Fruit fly (Drosophila melanogaster) whole organism, prepupa: Measurements from ENCODE around the gene Pdss2.
A peak's percentile ranks its signal among the peaks of the same experiment; 100 is the strongest.

ENCODE experiments used
- Blimp-1 ChIP-seq: fragments of 200-800 bp; sonication (Bioruptor generic); optimal IDR thresholded peaks from 3 replicates; lab custom pipeline; 2017; ENCODE audit warnings: missing biosample characterization, missing genetic modification characterization, mild to moderate bottlenecking, moderate library complexity, missing genetic modification reagents
- CG10669 ChIP-seq: fragments of 200-800 bp; sonication (Bioruptor generic); optimal IDR thresholded peaks from 3 replicates; lab custom pipeline; 2018; ENCODE audit warnings: missing biosample characterization, mild to moderate bottlenecking, missing genetic modification characterization, moderate library complexity
- CG11294 ChIP-seq: fragments of 200-800 bp; sonication (Bioruptor generic); IDR thresholded peaks from 2 replicates; pipeline ENCODE4 v1.3.6; 2022; ENCODE audit warnings: missing biosample characterization, missing genetic modification characterization
- CG11762 ChIP-seq: fragments of 200-800 bp; sonication (Bioruptor generic); optimal IDR thresholded peaks from 3 replicates; lab custom pipeline; 2016; ENCODE audit warnings: missing biosample characterization, missing genetic modification characterization; ENCODE audit not compliant: insufficient read depth
- CG11902 ChIP-seq: fragments of 200-800 bp; sonication (Bioruptor generic); optimal IDR thresholded peaks from 3 replicates; lab custom pipeline; 2016; ENCODE audit warnings: missing biosample characterization, missing genetic modification characterization
- CG1621 ChIP-seq: fragments of 200-800 bp; sonication (Bioruptor generic); optimal IDR thresholded peaks from 3 replicates; lab custom pipeline; 2018; ENCODE audit warnings: missing biosample characterization, mild to moderate bottlenecking, missing genetic modification characterization
- CG16779 ChIP-seq: fragments of 200-800 bp; sonication (Bioruptor generic); optimal IDR thresholded peaks from 3 replicates; lab custom pipeline; 2017; ENCODE audit warnings: missing biosample characterization, mild to moderate bottlenecking, missing genetic modification characterization
- CG3032 ChIP-seq: fragments of 200-800 bp; optimal IDR thresholded peaks from 2 replicates; lab custom pipeline; 2019; ENCODE audit warnings: missing biosample characterization, mild to moderate bottlenecking, missing genetic modification characterization, moderate library complexity
- CG31627 ChIP-seq: fragments of 200-800 bp; sonication (Bioruptor generic); optimal IDR thresholded peaks from 3 replicates; lab custom pipeline; 2016; ENCODE audit warnings: missing biosample characterization, missing genetic modification characterization
- CG32006 ChIP-seq: fragments of 200-800 bp; sonication (Bioruptor generic); optimal IDR thresholded peaks from 3 replicates; lab custom pipeline; 2017; ENCODE audit warnings: missing biosample characterization, mild to moderate bottlenecking, missing genetic modification characterization
- CG3919 ChIP-seq: fragments of 200-800 bp; sonication (Bioruptor generic); optimal IDR thresholded peaks from 3 replicates; lab custom pipeline; 2016; ENCODE audit warnings: missing biosample characterization, missing genetic modification characterization
- CG4318 ChIP-seq: fragments of 200-800 bp; sonication (Bioruptor generic); optimal IDR thresholded peaks from 3 replicates; lab custom pipeline; 2017; ENCODE audit warnings: missing biosample characterization, mild to moderate bottlenecking, missing genetic modification characterization
- CG6163 ChIP-seq: fragments of 200-800 bp; sonication (Bioruptor generic); IDR thresholded peaks from 3 replicates; pipeline ENCODE4 v1.3.6; 2022; ENCODE audit warnings: missing biosample characterization, missing genetic modification characterization
- CG6276 ChIP-seq: fragments of 200-800 bp; sonication (Bioruptor generic); optimal IDR thresholded peaks from 2 replicates; lab custom pipeline; 2017; ENCODE audit warnings: missing biosample characterization, mild to moderate bottlenecking, missing genetic modification characterization
- CG6792 ChIP-seq: fragments of 200-800 bp; sonication (Bioruptor generic); optimal IDR thresholded peaks from 3 replicates; lab custom pipeline; 2016; ENCODE audit warnings: missing biosample characterization, missing genetic modification characterization
- CG6808 ChIP-seq: fragments of 200-800 bp; sonication (Bioruptor generic); optimal IDR thresholded peaks from 3 replicates; lab custom pipeline; 2017; ENCODE audit warnings: missing biosample characterization, missing genetic modification characterization, mild to moderate bottlenecking, moderate library complexity, missing genetic modification reagents
- CG7368 ChIP-seq: fragments of 200-800 bp; sonication (Bioruptor generic); optimal IDR thresholded peaks from 3 replicates; lab custom pipeline; 2016; ENCODE audit warnings: missing biosample characterization, missing genetic modification characterization
- CG8319 ChIP-seq: fragments of 200-800 bp; sonication (Bioruptor generic); optimal IDR thresholded peaks from 3 replicates; lab custom pipeline; 2016; ENCODE audit warnings: missing biosample characterization, missing genetic modification characterization
- CG9139 ChIP-seq: fragments of 200-800 bp; sonication (Bioruptor generic); optimal IDR thresholded peaks from 3 replicates; lab custom pipeline; 2017; ENCODE audit warnings: missing biosample characterization, mild to moderate bottlenecking, missing genetic modification characterization
- Eip75B ChIP-seq: fragments of 200-800 bp; sonication (Bioruptor generic); optimal IDR thresholded peaks from 3 replicates; lab custom pipeline; 2016; ENCODE audit warnings: missing biosample characterization, missing genetic modification characterization
- Eip78C ChIP-seq: fragments of 200-800 bp; sonication (Bioruptor generic); peaks from one replicate; lab custom pipeline; 2016; ENCODE audit warnings: missing biosample characterization, missing genetic modification characterization
- Eip93F ChIP-seq: fragments of 200-800 bp; sonication (Bioruptor generic); optimal IDR thresholded peaks from 2 replicates; lab custom pipeline; 2016; ENCODE audit warnings: missing biosample characterization, mild to moderate bottlenecking, missing genetic modification characterization
- Ets21C ChIP-seq: fragments of 200-800 bp; sonication (Bioruptor generic); optimal IDR thresholded peaks from 3 replicates; lab custom pipeline; 2016; ENCODE audit warnings: missing biosample characterization, missing genetic modification characterization
- Ets96B ChIP-seq: fragments of 200-800 bp; optimal IDR thresholded peaks from 2 replicates; lab custom pipeline; 2019; ENCODE audit warnings: missing biosample characterization, mild to moderate bottlenecking, missing genetic modification characterization, moderate library complexity
- Gug ChIP-seq: fragments of 200-800 bp; sonication (Bioruptor generic); IDR thresholded peaks from 2 replicates; pipeline ENCODE4 v1.3.6; 2022; ENCODE audit warnings: missing biosample characterization, missing genetic modification characterization
- Hr38 ChIP-seq: sonication (Bioruptor generic); optimal IDR thresholded peaks from 2 replicates; lab custom pipeline; 2016; ENCODE audit warnings: missing biosample characterization, missing genetic modification characterization
- Hr39 ChIP-seq: fragments of 200-800 bp; sonication (Bioruptor generic); optimal IDR thresholded peaks from 2 replicates; lab custom pipeline; 2016; ENCODE audit warnings: missing biosample characterization, missing genetic modification characterization
- Hr4 ChIP-seq: fragments of 200-800 bp; sonication (Bioruptor generic); optimal IDR thresholded peaks from 3 replicates; lab custom pipeline; 2016; ENCODE audit warnings: missing biosample characterization, missing genetic modification characterization
- Met ChIP-seq: fragments of 200-800 bp; sonication (Bioruptor generic); optimal IDR thresholded peaks from 3 replicates; lab custom pipeline; 2016; ENCODE audit warnings: missing biosample characterization, missing genetic modification characterization
- Smox ChIP-seq: fragments of 200-800 bp; sonication (Bioruptor generic); optimal IDR thresholded peaks from 3 replicates; lab custom pipeline; 2016; ENCODE audit warnings: missing biosample characterization, missing genetic modification characterization
- Sox102F ChIP-seq: fragments of 200-800 bp; sonication (Bioruptor generic); optimal IDR thresholded peaks from 2 replicates; lab custom pipeline; 2016; ENCODE audit warnings: missing biosample characterization, mild to moderate bottlenecking, missing genetic modification characterization
- achi ChIP-seq: fragments of 200-800 bp; sonication (Bioruptor generic); optimal IDR thresholded peaks from 3 replicates; lab custom pipeline; 2016; ENCODE audit warnings: missing biosample characterization, missing genetic modification characterization
- acj6 ChIP-seq: fragments of 200-800 bp; sonication (Bioruptor generic); optimal IDR thresholded peaks from 3 replicates; lab custom pipeline; 2016; ENCODE audit warnings: missing biosample characterization, missing genetic modification characterization
- cyc ChIP-seq: fragments of 200-800 bp; sonication (Bioruptor generic); optimal IDR thresholded peaks from 3 replicates; lab custom pipeline; 2016; ENCODE audit warnings: missing biosample characterization, missing genetic modification characterization
- dsx ChIP-seq: fragments of 200-800 bp; optimal IDR thresholded peaks from 3 replicates; lab custom pipeline; 2019; ENCODE audit warnings: missing biosample characterization, mild to moderate bottlenecking, missing genetic modification characterization, moderate library complexity; ENCODE audit not compliant: poor library complexity, severe bottlenecking
- eg ChIP-seq: fragments of 200-800 bp; sonication (Bioruptor generic); IDR thresholded peaks from 3 replicates; pipeline ENCODE4 v1.3.6; 2022; ENCODE audit warnings: missing biosample characterization, missing genetic modification characterization
- esn ChIP-seq: fragments of 200-800 bp; sonication (Bioruptor generic); optimal IDR thresholded peaks from 2 replicates; lab custom pipeline; 2016; ENCODE audit warnings: missing biosample characterization, mild to moderate bottlenecking, missing genetic modification characterization, moderate library complexity
- fd85E ChIP-seq: fragments of 200-800 bp; sonication (Bioruptor generic); optimal IDR thresholded peaks from 3 replicates; lab custom pipeline; 2016; ENCODE audit warnings: missing biosample characterization, missing genetic modification characterization
- lz ChIP-seq: fragments of 200-800 bp; sonication (Bioruptor generic); optimal IDR thresholded peaks from 3 replicates; lab custom pipeline; 2016; ENCODE audit warnings: missing biosample characterization, missing genetic modification characterization
- net ChIP-seq: fragments of 200-800 bp; sonication (Bioruptor generic); optimal IDR thresholded peaks from 3 replicates; lab custom pipeline; 2016; ENCODE audit warnings: missing biosample characterization, missing genetic modification characterization
- salr ChIP-seq, 2 experiments: fragments of 200-800 bp; sonication (Bioruptor generic); optimal IDR thresholded peaks; 3 replicates each; lab custom pipeline; 2016 to 2018; ENCODE audit warnings: missing biosample characterization in 2 of 2, missing genetic modification characterization in 2 of 2, mild to moderate bottlenecking in 1 of 2
- spab ChIP-seq: fragments of 200-800 bp; sonication (Bioruptor generic); optimal IDR thresholded peaks from 2 replicates; lab custom pipeline; 2017; ENCODE audit warnings: missing biosample characterization, mild to moderate bottlenecking, missing genetic modification characterization, missing genetic modification reagents
- ss ChIP-seq, 2 experiments: fragments of 200-800 bp; sonication (Bioruptor generic); optimal IDR thresholded peaks; 2 replicates in 1 of 2; 3 replicates in 1 of 2; lab custom pipeline; 2017 to 2018; ENCODE audit warnings: mild to moderate bottlenecking in 2 of 2, missing biosample characterization in 2 of 2, missing genetic modification characterization in 2 of 2, moderate library complexity in 1 of 2
- topi ChIP-seq: fragments of 200-800 bp; sonication (Bioruptor generic); optimal IDR thresholded peaks from 3 replicates; lab custom pipeline; 2016; ENCODE audit warnings: missing biosample characterization, missing genetic modification characterization
- vri ChIP-seq: fragments of 200-800 bp; sonication (Bioruptor generic); optimal IDR thresholded peaks from 3 replicates; lab custom pipeline; 2016; ENCODE audit warnings: missing biosample characterization, mild to moderate bottlenecking, missing genetic modification characterization

Pdss2 gene

dm6 chr3L:21027657-21028255, at the start of gene Pdss2 (continued):
- TF ChIP-seq eg (GFP tag; lab: Robert Waterston, UW) (peak; percentile 61), CG6808 (GFP tag; lab: Kevin White, UChicago) (peak; percentile 30), net (GFP tag; lab: Kevin White, UChicago) (peak; percentile 68), Gug (GFP tag; lab: Robert Waterston, UW) (peak; percentile 30; the same call in 1 of the 2 replicates), Smox (peak; percentile 53), acj6 (GFP tag; lab: Kevin White, UChicago) (peak; percentile 71), CG31627 (GFP tag; lab: Kevin White, UChicago) (peak; percentile 83), ss (GFP tag; optimal IDR thresholded peaks at IDR 0.05; lab: Kevin White, UChicago) (peak; percentile 42 to 69), Ets21C (GFP tag; lab: Kevin White, UChicago) (peak; percentile 44)
- TF ChIP-seq, all 60 proteins: peak for 53

dm6 chr3L:20980499-20980898, 47.2 kb upstream of the Pdss2 start:
- TF ChIP-seq salr (GFP tag; optimal IDR thresholded peaks at IDR 0.05; lab: Kevin White, UChicago) (peak in 1 of 2 experiments; percentile 42), CG11294 (GFP tag; lab: Robert Waterston, UW) (no peak), CG6276 (peak; percentile 9), Hr4 (peak; percentile 63), Sox102F (no peak), dsx (peak; percentile 51), eg (GFP tag; lab: Robert Waterston, UW) (0 out of 3 replicates have a peak, but pooled peaks have one; percentile 17), CG32006 (GFP tag; lab: Kevin White, UChicago) (peak; percentile 71), CG4318 (peak; percentile 43), CG11762 (no peak), net (GFP tag; lab: Kevin White, UChicago) (peak; percentile 0), Eip78C (GFP tag; lab: Kevin White, UChicago) (peak; percentile 30)

dm6 chr3L:20981724-20982123, 46.0 kb upstream of the Pdss2 start:
- TF ChIP-seq CG1621 (no peak), CG9139 (GFP tag; lab: Kevin White, UChicago) (no peak), Hr39 (GFP tag; lab: Kevin White, UChicago) (peak; percentile 30), Ets21C (GFP tag; lab: Kevin White, UChicago) (peak; percentile 6), net (GFP tag; lab: Kevin White, UChicago) (no peak), CG6276 (no peak), Hr38 (GFP tag; lab: Kevin White, UChicago) (no peak), CG11294 (GFP tag; lab: Robert Waterston, UW) (no peak), Sox102F (peak; percentile 24), CG32006 (GFP tag; lab: Kevin White, UChicago) (peak; percentile 15), fd85E (GFP tag; lab: Kevin White, UChicago) (no peak), vri (GFP tag; lab: Kevin White, UChicago) (no peak), Blimp-1 (GFP tag; lab: Kevin White, UChicago) (no peak), Eip93F (GFP tag; lab: Kevin White, UChicago) (no peak), spab (peak; percentile 16), CG6792 (peak; percentile 10), CG3919 (peak; percentile 20), esn (GFP tag; lab: Kevin White, UChicago) (peak; percentile 66), topi (GFP tag; lab: Kevin White, UChicago) (peak; percentile 37), salr (GFP tag; optimal IDR thresholded peaks at IDR 0.05; lab: Kevin White, UChicago) (no peak), lz (GFP tag; lab: Kevin White, UChicago) (peak; percentile 36), Met (GFP tag; lab: Kevin White, UChicago) (peak; percentile 47), CG8319 (GFP tag; lab: Kevin White, UChicago) (no peak), CG11762 (no peak), CG6163 (GFP tag; lab: Robert Waterston, UW) (no peak), Ets96B (tag; lab: Kevin White, UChicago) (peak; percentile 32), cyc (GFP tag; lab: Kevin White, UChicago) (peak; percentile 5), acj6 (GFP tag; lab: Kevin White, UChicago) (peak; percentile 12), CG11902 (GFP tag; lab: Kevin White, UChicago) (no peak), CG4318 (no peak), Eip75B (GFP tag; lab: Kevin White, UChicago) (peak; percentile 46), CG16779 (no peak), CG7368 (GFP tag; lab: Kevin White, UChicago) (no peak), CG10669 (GFP tag; lab: Kevin White, UChicago) (no peak), Eip78C (GFP tag; lab: Kevin White, UChicago) (no peak), ss (GFP tag; optimal IDR thresholded peaks at IDR 0.05; lab: Kevin White, UChicago) (no peak), CG3032 (tag; lab: Kevin White, UChicago) (peak; percentile 27), achi (peak; percentile 20), Hr4 (no peak)
